Worm (Caenorhabditis elegans): ENCODE results near the gene otub-4.
A peak's percentile ranks its signal among the peaks of the same experiment; 100 is the strongest.

- TF ChIP-seq ama-1 (optimal IDR thresholded peaks at IDR 0.05) (peak; percentile 93), ZK546.5 (tag; optimal IDR thresholded peaks at IDR 0.05) (no peak), nhr-11 (tag; optimal IDR thresholded peaks at IDR 0.05) (no peak)
These were observed 41.3 kb downstream of the otub-4 start, which contains the start of gene F42A6.6 for ce11 chrIV:3336585-3336984.
